Worm (Caenorhabditis elegans) whole organism, L4/young adult: ENCODE results near the gene F21C10.13.

Source experiments
- W03F9.2 ChIP-seq: fragments of 150-350 bp; optimal IDR thresholded peaks from 2 replicates; lab custom pipeline; 2014; ENCODE audit warnings: missing biosample characterization, missing genetic modification characterization
- dao-5 ChIP-seq: sonication (generic microtip); optimal IDR thresholded peaks from 2 replicates; lab custom pipeline; 2016; ENCODE audit warnings: missing genotype, missing genetic modification characterization, moderate library complexity, missing compliant biosample characterization
- him-1 ChIP-seq: sonication (generic microtip); optimal IDR thresholded peaks from 2 replicates; lab custom pipeline; 2016; ENCODE audit warnings: missing genotype, missing genetic modification reagents, missing genetic modification characterization, missing compliant biosample characterization

DNA sequence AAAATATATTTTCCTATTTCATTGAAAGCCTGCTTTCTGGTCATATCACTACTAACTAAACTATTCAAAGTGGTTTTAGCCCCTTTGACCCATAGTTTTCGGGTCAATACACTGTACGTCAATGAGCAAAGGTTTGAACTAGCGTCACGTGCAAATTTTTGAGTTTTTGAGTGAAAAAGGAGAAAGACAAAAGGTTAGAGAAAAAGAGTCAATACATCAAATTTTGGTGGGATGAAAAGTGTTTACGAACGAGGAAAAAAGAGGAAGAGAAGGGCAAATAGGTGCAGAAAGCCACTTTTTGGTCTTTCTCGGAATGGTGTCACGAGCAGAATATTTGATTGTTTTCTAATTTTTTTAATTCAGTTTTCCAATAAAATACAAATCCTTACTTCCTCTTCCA lies 46.3 kb upstream of the F21C10.13 start:
- TF ChIP-seq him-1 = no peak
- no peak for TF ChIP-seq dao-5 (tag; lab: Kevin White, UChicago)
- no peak for TF ChIP-seq W03F9.2
